Worm (Caenorhabditis elegans): Measurements from ENCODE around the gene srg-5.

- TF ChIP-seq C38D4.7 (GFP tag; optimal IDR thresholded peaks at IDR 0.05) (no peak), T23F11.4 (GFP tag; optimal IDR thresholded peaks at IDR 0.05) (no peak), pqm-1 (tag; optimal IDR thresholded peaks at IDR 0.05) (no peak), fax-1 (tag; optimal IDR thresholded peaks at IDR 0.05) (no peak), rnt-1 (tag; optimal IDR thresholded peaks at IDR 0.05) (no peak)
Observed at ce11 chrIII:6245728-6246127, 18.6 kb downstream of the srg-5 start, which contains the start of gene bcas-2.
